Worm (Caenorhabditis elegans): ENCODE measurements around the gene F53H2.1.

The F53H2.1 gene

ce11 chrV:20399532-20400068 lies 12.1 kb downstream of the F53H2.1 start:
- TF ChIP-seq elt-1 (tag; optimal IDR thresholded peaks at IDR 0.05; ENCODE audit: borderline replicate concordance, insufficient read depth) = no peak
- TF ChIP-seq nhr-76 (tag; optimal IDR thresholded peaks at IDR 0.05) = no peak
- TF ChIP-seq drap-1 (GFP tag; optimal IDR thresholded peaks at IDR 0.05) = peak; percentile 19

- no peak for TF ChIP-seq lin-32 (GFP tag; optimal IDR thresholded peaks at IDR 0.05)
- no peak for TF ChIP-seq lin-13 (tag; optimal IDR thresholded peaks at IDR 0.05)
- no peak for TF ChIP-seq cnd-1 (tag; optimal IDR thresholded peaks at IDR 0.05)
- TF ChIP-seq mls-2 (tag; optimal IDR thresholded peaks at IDR 0.05) = no peak
- TF ChIP-seq flh-1 (GFP tag; optimal IDR thresholded peaks at IDR 0.05) = no peak
- no peak for TF ChIP-seq unc-62 (GFP tag; optimal IDR thresholded peaks at IDR 0.05)
- no peak for TF ChIP-seq sem-2 (GFP tag; optimal IDR thresholded peaks at IDR 0.05)
- TF ChIP-seq mep-1 (tag; optimal IDR thresholded peaks at IDR 0.05) = no peak
Measured at ce11 chrV:20402842-20403241, 15.3 kb downstream of the F53H2.1 start.

ce11 chrV:20406817-20407216 lies 19.3 kb downstream of the F53H2.1 start:
- no peak for TF ChIP-seq flh-1 (GFP tag; optimal IDR thresholded peaks at IDR 0.05)
- no peak for TF ChIP-seq sem-2 (GFP tag; optimal IDR thresholded peaks at IDR 0.05)
- no peak for TF ChIP-seq pha-4 (tag; optimal IDR thresholded peaks at IDR 0.05)
- TF ChIP-seq ham-2 (GFP tag; optimal IDR thresholded peaks at IDR 0.05) = no peak
- TF ChIP-seq ceh-83 (GFP tag; optimal IDR thresholded peaks at IDR 0.05) = no peak
- no peak for TF ChIP-seq mab-5 (tag; optimal IDR thresholded peaks at IDR 0.05)
- TF ChIP-seq lin-32 (GFP tag; optimal IDR thresholded peaks at IDR 0.05) = no peak
- TF ChIP-seq nhr-12 (tag; optimal IDR thresholded peaks at IDR 0.05) = no peak
- no peak for TF ChIP-seq ces-1 (GFP tag; optimal IDR thresholded peaks at IDR 0.05)
- no peak for TF ChIP-seq cnd-1 (tag; optimal IDR thresholded peaks at IDR 0.05)
- no peak for TF ChIP-seq mep-1 (tag; optimal IDR thresholded peaks at IDR 0.05)
- TF ChIP-seq tbx-8 (GFP tag; optimal IDR thresholded peaks at IDR 0.05) = no peak
- TF ChIP-seq unc-39 (tag; optimal IDR thresholded peaks at IDR 0.05) = no peak

- TF ChIP-seq nhr-2 (tag; optimal IDR thresholded peaks at IDR 0.05) = no peak
- no peak for TF ChIP-seq elt-1 (tag; optimal IDR thresholded peaks at IDR 0.05; ENCODE audit: borderline replicate concordance, insufficient read depth)
- no peak for TF ChIP-seq mls-2 (tag; optimal IDR thresholded peaks at IDR 0.05)
- TF ChIP-seq hlh-1 (tag; optimal IDR thresholded peaks at IDR 0.05) = peak; percentile 76
- no peak for TF ChIP-seq nhr-28 (tag; optimal IDR thresholded peaks at IDR 0.05)
Measured at ce11 chrV:20409016-20409415, 21.5 kb downstream of the F53H2.1 start.

ce11 chrV:20410285-20410684 lies 22.8 kb downstream of the F53H2.1 start:
- no peak for TF ChIP-seq snpc-4 (tag; optimal IDR thresholded peaks at IDR 0.05)
- TF ChIP-seq nhr-2 (tag; optimal IDR thresholded peaks at IDR 0.05) = peak; percentile 26
- no peak for TF ChIP-seq nhr-76 (tag; optimal IDR thresholded peaks at IDR 0.05)
- no peak for TF ChIP-seq ceh-43 (GFP tag; optimal IDR thresholded peaks at IDR 0.05)
- no peak for TF ChIP-seq bed-3 (GFP tag; optimal IDR thresholded peaks at IDR 0.05)
- TF ChIP-seq pha-4 (tag; optimal IDR thresholded peaks at IDR 0.05) = no peak
- no peak for TF ChIP-seq flh-1 (GFP tag; optimal IDR thresholded peaks at IDR 0.05)
- no peak for TF ChIP-seq ceh-39 (tag; optimal IDR thresholded peaks at IDR 0.05)
- TF ChIP-seq mep-1 (tag; optimal IDR thresholded peaks at IDR 0.05) = no peak
- TF ChIP-seq lin-32 (GFP tag; optimal IDR thresholded peaks at IDR 0.05) = peak; percentile 13
- no peak for TF ChIP-seq nhr-237 (tag; optimal IDR thresholded peaks at IDR 0.05)
- TF ChIP-seq elt-1 (tag; optimal IDR thresholded peaks at IDR 0.05; ENCODE audit: borderline replicate concordance, insufficient read depth) = no peak
- peak; percentile 64 for TF ChIP-seq drap-1 (GFP tag; optimal IDR thresholded peaks at IDR 0.05)
- TF ChIP-seq hlh-1 (tag; optimal IDR thresholded peaks at IDR 0.05) = no peak
- no peak for TF ChIP-seq ces-1 (GFP tag; optimal IDR thresholded peaks at IDR 0.05)
- no peak for TF ChIP-seq tbx-8 (GFP tag; optimal IDR thresholded peaks at IDR 0.05)
- no peak for TF ChIP-seq lin-13 (tag; optimal IDR thresholded peaks at IDR 0.05)
- peak; percentile 52 for TF ChIP-seq mls-2 (tag; optimal IDR thresholded peaks at IDR 0.05)
- peak; percentile 16 for TF ChIP-seq ham-2 (GFP tag; optimal IDR thresholded peaks at IDR 0.05)
- TF ChIP-seq blmp-1 (tag; optimal IDR thresholded peaks at IDR 0.05) = no peak
- peak; percentile 11 for TF ChIP-seq sptf-1 (tag; optimal IDR thresholded peaks at IDR 0.05)
- TF ChIP-seq unc-39 (tag; optimal IDR thresholded peaks at IDR 0.05) = no peak

- TF ChIP-seq cnd-1 (tag; optimal IDR thresholded peaks at IDR 0.05) (no peak), lin-32 (GFP tag; optimal IDR thresholded peaks at IDR 0.05) (no peak), pha-4 (tag; optimal IDR thresholded peaks at IDR 0.05) (no peak)
Measured at ce11 chrV:20411659-20412058, 24.1 kb downstream of the F53H2.1 start, which contains the start of gene F53H2.3. TSS of gene F53H2.3 (minus strand) at chrV:20411759.

Data from whole organism, mixed stage, embryonic.